Fruit fly (Drosophila melanogaster): Measurements from ENCODE around the gene Ssb-c31a.
A peak's percentile ranks its signal among the peaks of the same experiment; 100 is the strongest.

Ssb-c31a gene

DNA sequence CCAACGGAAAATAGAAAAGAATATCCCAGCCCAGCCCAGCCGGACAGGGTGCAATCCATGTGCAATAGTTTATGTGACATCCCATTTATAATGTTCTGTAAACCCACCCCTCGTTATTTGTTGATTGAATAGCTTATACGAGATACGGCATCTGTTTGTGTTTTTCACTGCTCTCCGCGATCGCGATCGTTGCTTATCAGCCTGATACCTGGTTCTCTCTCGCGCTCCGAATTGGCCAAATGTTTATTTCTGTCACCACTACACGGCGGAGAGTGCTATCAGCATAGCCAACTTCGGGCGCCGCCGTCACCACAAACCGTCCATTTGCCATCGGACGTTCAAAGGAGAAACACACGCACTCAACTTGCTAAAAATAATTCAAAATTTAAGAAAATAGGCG, 2.8 kb downstream of the Ssb-c31a start, which contains the start of gene CG8353 (continued):
- TF ChIP-seq CG9817 (tag; optimal IDR thresholded peaks at IDR 0.05) (no peak), CG7839 (tag; optimal IDR thresholded peaks at IDR 0.05) (no peak), Sry-δ (GFP tag; optimal IDR thresholded peaks at IDR 0.05) (peak; percentile 1), Dp (GFP tag; optimal IDR thresholded peaks at IDR 0.05) (no peak), CG7928 (GFP tag; optimal IDR thresholded peaks at IDR 0.05) (no peak), sug (tag; optimal IDR thresholded peaks at IDR 0.05) (peak; percentile 32), nmo (GFP tag; optimal IDR thresholded peaks at IDR 0.05) (no peak), zen (tag; optimal IDR thresholded peaks at IDR 0.05) (no peak), Xbp1 (GFP tag; optimal IDR thresholded peaks at IDR 0.05) (no peak), CG10543 (GFP tag; optimal IDR thresholded peaks at IDR 0.05) (peak; percentile 30), CG6175 (GFP tag; IDR thresholded peaks at IDR 0.05) (no peak), grau (tag; optimal IDR thresholded peaks at IDR 0.05) (no peak), Kr (GFP tag; optimal IDR thresholded peaks at IDR 0.05) (no peak), ato (GFP tag; IDR thresholded peaks at IDR 0.05; ENCODE audit: partially characterized antibody) (no peak), mirr (GFP tag; optimal IDR thresholded peaks at IDR 0.05) (peak; percentile 80), CG34422 (GFP tag; IDR thresholded peaks at IDR 0.05) (no peak), CG9609 (GFP tag; optimal IDR thresholded peaks at IDR 0.05) (no peak), Drgx (GFP tag; IDR thresholded peaks at IDR 0.05) (peak; percentile 15; the same call in 1 of the 2 replicates), klu (GFP tag; IDR thresholded peaks at IDR 0.05) (no peak), Rx (GFP tag; IDR thresholded peaks at IDR 0.05) (no peak), cato (GFP tag; optimal IDR thresholded peaks at IDR 0.05; ENCODE audit: borderline replicate concordance) (no peak), CG9932 (GFP tag; IDR thresholded peaks at IDR 0.05) (no peak; the same call in 1 of the 2 replicates), Dref (GFP tag; IDR thresholded peaks at IDR 0.05) (no peak), nerfin-1 (tag; optimal IDR thresholded peaks at IDR 0.05) (no peak), Side (GFP tag; optimal IDR thresholded peaks at IDR 0.05) (no peak), CG13287 (GFP tag; IDR thresholded peaks at IDR 0.05; ENCODE audit: partially characterized antibody) (0 out of 2 replicates have a peak, but pooled peaks have one; percentile 20), CG7271 (tag; optimal IDR thresholded peaks at IDR 0.05) (no peak), Med (GFP tag) (peak; percentile 50), CG13296 (GFP tag; optimal IDR thresholded peaks at IDR 0.05) (no peak), NC2α (GFP tag; optimal IDR thresholded peaks at IDR 0.05) (no peak), her (GFP tag; optimal IDR thresholded peaks at IDR 0.05) (no peak), CG4820 (GFP tag; optimal IDR thresholded peaks at IDR 0.05) (no peak), CG10147 (GFP tag; optimal IDR thresholded peaks at IDR 0.05) (no peak), Taf1 (GFP tag; IDR thresholded peaks at IDR 0.05) (no peak), Deaf1 (tag; optimal IDR thresholded peaks at IDR 0.05) (peak; percentile 83), CG17612 (GFP tag; IDR thresholded peaks at IDR 0.05) (no peak), CG12155 (GFP tag; optimal IDR thresholded peaks at IDR 0.05) (no peak), Chrac-16 (GFP tag; optimal IDR thresholded peaks at IDR 0.05) (no peak), Dip3 (GFP tag; optimal IDR thresholded peaks at IDR 0.05) (no peak), CG13424 (tag; optimal IDR thresholded peaks at IDR 0.05) (no peak), GATAe (GFP tag; conservative IDR thresholded peaks at IDR 0.05) (peak; percentile 54; the same call in 1 of the 2 replicates), da (GFP tag; optimal IDR thresholded peaks at IDR 0.05) (no peak), shn (GFP tag; optimal IDR thresholded peaks at IDR 0.05) (no peak), CG9437 (GFP tag; optimal IDR thresholded peaks at IDR 0.05) (no peak), dimm (GFP tag; IDR thresholded peaks at IDR 0.05) (no peak), tll (GFP tag; optimal IDR thresholded peaks at IDR 0.05) (no peak), Usf (GFP tag; optimal IDR thresholded peaks at IDR 0.05) (no peak)

Data from whole organism, embryonic.